Fruit fly (Drosophila melanogaster) whole organism, embryonic: ENCODE measurements around the gene CG11951.

ENCODE experiments used
- CG2875 ChIP-seq: fragments of 200-800 bp; sonication (Bioruptor generic); optimal IDR thresholded peaks from 2 replicates; lab custom pipeline; 2017; ENCODE audit warnings: missing biosample characterization, mild to moderate bottlenecking, missing genetic modification characterization, missing genetic modification reagents
- CG4282 ChIP-seq: fragments of 200-800 bp; sonication (Bioruptor generic); optimal IDR thresholded peaks from 2 replicates; lab custom pipeline; 2016; ENCODE audit warnings: missing biosample characterization, missing genetic modification characterization
- CG7372 ChIP-seq: fragments of 200-800 bp; sonication (Bioruptor generic); IDR thresholded peaks from 2 replicates; pipeline ENCODE4 v1.3.6; 2022; ENCODE audit warnings: missing biosample characterization, missing genetic modification characterization
- Hr39 ChIP-seq: fragments of >200 bp; optimal IDR thresholded peaks from 2 replicates; lab custom pipeline; 2017
- Ptx1 ChIP-seq: fragments of 200-800 bp; sonication (Bioruptor generic); IDR thresholded peaks from 2 replicates; pipeline ENCODE4 v1.3.6; 2022; ENCODE audit warnings: missing biosample characterization, missing genetic modification characterization
- maf-S ChIP-seq: fragments of 200-800 bp; sonication (Bioruptor generic); optimal IDR thresholded peaks from 2 replicates; lab custom pipeline; 2016; ENCODE audit warnings: missing biosample characterization, missing genetic modification characterization
- zen ChIP-seq: fragments of 200-800 bp; sonication (Bioruptor generic); optimal IDR thresholded peaks from 3 replicates; lab custom pipeline; 2018; ENCODE audit warnings: missing biosample characterization, mild to moderate bottlenecking, missing genetic modification characterization, moderate library complexity

dm6 chr3R:29202418-29202817 is 36.1 kb downstream of the CG11951 start, which contains the start of gene Mesh1:
- TF ChIP-seq CG2875: no peak
- TF ChIP-seq maf-S (GFP tag; lab: Kevin White, UChicago): no peak
- no peak for TF ChIP-seq CG4282 (GFP tag; lab: Kevin White, UChicago)
- TF ChIP-seq Ptx1 (GFP tag; lab: Robert Waterston, UW): no peak
- TF ChIP-seq zen (tag; lab: Kevin White, UChicago): no peak
- TF ChIP-seq Hr39 (lab: Kevin White, UChicago): no peak
- no peak for TF ChIP-seq CG7372 (GFP tag; lab: Robert Waterston, UW)
